Worm (Caenorhabditis elegans): Measurements from ENCODE around the gene T24C2.5.

Gene T24C2.5

ce11 chrX:14508823-14509259, 25.4 kb upstream of the T24C2.5 start:
- peak; percentile 93 for TF ChIP-seq sma-9 (GFP tag; optimal IDR thresholded peaks at IDR 0.05)
- no peak for TF ChIP-seq sma-9 (tag; optimal IDR thresholded peaks at IDR 0.05)
- no peak for TF ChIP-seq snpc-4 (tag; optimal IDR thresholded peaks at IDR 0.05)
- no peak for TF ChIP-seq elt-3 (tag; optimal IDR thresholded peaks at IDR 0.05)
- peak in 1 of 2 experiments; percentile 64 for TF ChIP-seq lsy-2 (tag; optimal IDR thresholded peaks at IDR 0.05)
- peak; percentile 46 for TF ChIP-seq crh-2 (tag; optimal IDR thresholded peaks at IDR 0.05)
- peak; percentile 81 for TF ChIP-seq F13H6.1 (tag; optimal IDR thresholded peaks at IDR 0.05)
- peak; percentile 82 for TF ChIP-seq nhr-129 (tag; optimal IDR thresholded peaks at IDR 0.05)
- TF ChIP-seq nhr-25 (tag; optimal IDR thresholded peaks at IDR 0.05) = peak; percentile 88
- TF ChIP-seq skn-1 (tag; optimal IDR thresholded peaks at IDR 0.05) = no peak
- peak; percentile 74 for TF ChIP-seq unc-62 (GFP tag; optimal IDR thresholded peaks at IDR 0.05)
- no peak for TF ChIP-seq ceh-82 (tag; optimal IDR thresholded peaks at IDR 0.05)
- peak in 1 of 2 experiments; percentile 10 for TF ChIP-seq mdl-1 (tag; optimal IDR thresholded peaks at IDR 0.05)
- peak; percentile 91 for TF ChIP-seq egl-27 (tag; optimal IDR thresholded peaks at IDR 0.05)
- peak; percentile 67 for TF ChIP-seq ceh-16 (tag; optimal IDR thresholded peaks at IDR 0.05)
- no peak for TF ChIP-seq ztf-11 (tag; optimal IDR thresholded peaks at IDR 0.05)
- no peak for TF ChIP-seq nhr-77 (tag; optimal IDR thresholded peaks at IDR 0.05)
- peak; percentile 73 for TF ChIP-seq blmp-1 (tag; optimal IDR thresholded peaks at IDR 0.05; ENCODE audit: insufficient read depth)
- no peak for TF ChIP-seq ztf-1 (GFP tag; conservative IDR thresholded peaks at IDR 0.05)
- no peak for TF ChIP-seq R02D3.7 (tag; optimal IDR thresholded peaks at IDR 0.05)
- no peak for TF ChIP-seq nhr-23 (tag; optimal IDR thresholded peaks at IDR 0.05)
- no peak for TF ChIP-seq gmeb-1 (tag; optimal IDR thresholded peaks at IDR 0.05)
- TF ChIP-seq aly-2 (tag; optimal IDR thresholded peaks at IDR 0.05) = no peak
- no peak for TF ChIP-seq alr-1 (tag; optimal IDR thresholded peaks at IDR 0.05)
- TF ChIP-seq peb-1 (tag; optimal IDR thresholded peaks at IDR 0.05) = no peak
- TF ChIP-seq nhr-12 (tag; optimal IDR thresholded peaks at IDR 0.05) = no peak
- TF ChIP-seq lin-39 (tag; optimal IDR thresholded peaks at IDR 0.05) = no peak
- TF ChIP-seq nhr-10 (tag; optimal IDR thresholded peaks at IDR 0.05) = no peak
- peak; percentile 46 for TF ChIP-seq elt-1 (tag; optimal IDR thresholded peaks at IDR 0.05)
- TF ChIP-seq sem-4 (tag; optimal IDR thresholded peaks at IDR 0.05) = peak; percentile 78
- no peak for TF ChIP-seq nhr-11 (tag; optimal IDR thresholded peaks at IDR 0.05)
- peak; percentile 53 for TF ChIP-seq fos-1 (tag; optimal IDR thresholded peaks at IDR 0.05)
- no peak for TF ChIP-seq nhr-237 (tag; optimal IDR thresholded peaks at IDR 0.05)
- TF ChIP-seq zag-1 (tag; optimal IDR thresholded peaks at IDR 0.05) = no peak
- peak; percentile 24 for TF ChIP-seq lin-13 (GFP tag; optimal IDR thresholded peaks at IDR 0.05)
- peak; percentile 84 for TF ChIP-seq nhr-21 (tag; optimal IDR thresholded peaks at IDR 0.05)
- no peak for TF ChIP-seq unc-39 (tag; optimal IDR thresholded peaks at IDR 0.05)
- no peak for TF ChIP-seq mab-5 (tag; optimal IDR thresholded peaks at IDR 0.05)
- TF ChIP-seq sma-3 (GFP tag; optimal IDR thresholded peaks at IDR 0.05) = peak; percentile 66
- no peak for TF ChIP-seq dmd-4 (tag; optimal IDR thresholded peaks at IDR 0.05)
- TF ChIP-seq lin-11 (tag; optimal IDR thresholded peaks at IDR 0.05) = no peak
- TF ChIP-seq ztf-4 (tag; optimal IDR thresholded peaks at IDR 0.05) = peak; percentile 24
- no peak for TF ChIP-seq ZK546.5 (tag; optimal IDR thresholded peaks at IDR 0.05)
- no peak for TF ChIP-seq mbf-1 (tag; optimal IDR thresholded peaks at IDR 0.05)
- peak; percentile 49 for TF ChIP-seq C34F6.9 (tag; optimal IDR thresholded peaks at IDR 0.05)
- no peak for TF ChIP-seq ama-1 (optimal IDR thresholded peaks at IDR 0.05)
- no peak for TF ChIP-seq unc-55 (GFP tag; optimal IDR thresholded peaks at IDR 0.05)
- no peak for TF ChIP-seq Y55F3AM.14 (GFP tag; optimal IDR thresholded peaks at IDR 0.05)
- peak; percentile 51 for TF ChIP-seq nhr-6 (tag; optimal IDR thresholded peaks at IDR 0.05)

Measured in whole organism, L2 larva.